Worm (Caenorhabditis elegans): ENCODE measurements around the gene prmt-5.

prmt-5 gene

ce11 chrIII:5267217-5267906 lies 37.0 kb downstream of the prmt-5 start, which contains the start of gene ZC395.5:
Gene ZC395.5 (plus strand): TSS chrIII:5267848.
- TF ChIP-seq hlh-6 (tag; optimal IDR thresholded peaks at IDR 0.05) (no peak), lin-11 (tag; optimal IDR thresholded peaks at IDR 0.05) (no peak)

ce11 chrIII:5268486-5268885 lies 38.1 kb downstream of the prmt-5 start:
- TF ChIP-seq ref-2 (tag; optimal IDR thresholded peaks at IDR 0.05) = no peak
- TF ChIP-seq elt-4 (tag; optimal IDR thresholded peaks at IDR 0.05) = no peak
- no peak for TF ChIP-seq ceh-19 (GFP tag; optimal IDR thresholded peaks at IDR 0.05)
- no peak for TF ChIP-seq nfya-1 (tag; optimal IDR thresholded peaks at IDR 0.05)
- TF ChIP-seq ttx-3 (tag; optimal IDR thresholded peaks at IDR 0.05) = no peak
- no peak for TF ChIP-seq ceh-2 (tag; optimal IDR thresholded peaks at IDR 0.05)
- TF ChIP-seq npax-4 (tag; optimal IDR thresholded peaks at IDR 0.05) = no peak
- TF ChIP-seq ceh-14 (tag; optimal IDR thresholded peaks at IDR 0.05) = no peak
- no peak for TF ChIP-seq hlh-30 (tag; optimal IDR thresholded peaks at IDR 0.05; ENCODE audit: insufficient read depth)
- TF ChIP-seq fkh-10 (GFP tag; optimal IDR thresholded peaks at IDR 0.05) = no peak
- TF ChIP-seq gmeb-2 (tag; optimal IDR thresholded peaks at IDR 0.05) = no peak
- TF ChIP-seq C38D4.7 (GFP tag; optimal IDR thresholded peaks at IDR 0.05) = no peak
- TF ChIP-seq fkh-6 (tag; optimal IDR thresholded peaks at IDR 0.05) = no peak
- no peak for TF ChIP-seq hlh-8 (tag; optimal IDR thresholded peaks at IDR 0.05)
- no peak for TF ChIP-seq ceh-22 (tag; optimal IDR thresholded peaks at IDR 0.05)
- no peak for TF ChIP-seq mec-3 (tag; optimal IDR thresholded peaks at IDR 0.05; ENCODE audit: borderline replicate concordance)
- TF ChIP-seq pag-3 (tag; optimal IDR thresholded peaks at IDR 0.05; ENCODE audit: borderline replicate concordance) = no peak
- no peak for TF ChIP-seq ceh-45 (GFP tag; IDR thresholded peaks at IDR 0.05)
- no peak for TF ChIP-seq pqm-1 (tag; optimal IDR thresholded peaks at IDR 0.05)
- TF ChIP-seq unc-55 (GFP tag; optimal IDR thresholded peaks at IDR 0.05) = no peak

ce11 chrIII:5269814-5270213 lies 39.5 kb downstream of the prmt-5 start, which contains the start of gene ZC395.4:
Gene ZC395.4 (plus strand): TSS chrIII:5270114.
- TF ChIP-seq ceh-48 (tag; optimal IDR thresholded peaks at IDR 0.05) = no peak
- no peak for TF ChIP-seq hlh-8 (tag; optimal IDR thresholded peaks at IDR 0.05)
- no peak for TF ChIP-seq ceh-31 (tag; optimal IDR thresholded peaks at IDR 0.05)
- TF ChIP-seq K09A11.1 (tag; optimal IDR thresholded peaks at IDR 0.05; ENCODE audit: insufficient read depth) = no peak
- no peak for TF ChIP-seq ceh-30 (tag; optimal IDR thresholded peaks at IDR 0.05)
- no peak for TF ChIP-seq ref-2 (tag; optimal IDR thresholded peaks at IDR 0.05)
- no peak for TF ChIP-seq dve-1 (tag; optimal IDR thresholded peaks at IDR 0.05)
- TF ChIP-seq hlh-6 (tag; optimal IDR thresholded peaks at IDR 0.05) = no peak
- TF ChIP-seq gmeb-2 (tag; optimal IDR thresholded peaks at IDR 0.05) = no peak
- TF ChIP-seq ceh-45 (GFP tag; IDR thresholded peaks at IDR 0.05) = no peak
- no peak for TF ChIP-seq pax-1 (tag; optimal IDR thresholded peaks at IDR 0.05)
- TF ChIP-seq zip-5 (tag; optimal IDR thresholded peaks at IDR 0.05) = no peak
- no peak for TF ChIP-seq mec-3 (tag; optimal IDR thresholded peaks at IDR 0.05; ENCODE audit: borderline replicate concordance)
- TF ChIP-seq rnt-1 (tag; optimal IDR thresholded peaks at IDR 0.05) = no peak
- TF ChIP-seq madf-2 (tag; optimal IDR thresholded peaks at IDR 0.05) = no peak
- TF ChIP-seq eyg-1 (tag; optimal IDR thresholded peaks at IDR 0.05) = no peak
- TF ChIP-seq C38D4.7 (GFP tag; optimal IDR thresholded peaks at IDR 0.05) = no peak
- no peak for TF ChIP-seq fax-1 (tag; optimal IDR thresholded peaks at IDR 0.05)
- TF ChIP-seq unc-3 (GFP tag; conservative IDR thresholded peaks at IDR 0.05) = no peak
- no peak for TF ChIP-seq unc-3 (tag; optimal IDR thresholded peaks at IDR 0.05)

ce11 chrIII:5273396-5273857 lies 43.1 kb downstream of the prmt-5 start, which contains the start of gene ztf-8:
Gene ztf-8 (minus strand): TSS chrIII:5273471.
- no peak for TF ChIP-seq ahr-1 (tag; optimal IDR thresholded peaks at IDR 0.05)
- no peak for TF ChIP-seq ceh-2 (tag; optimal IDR thresholded peaks at IDR 0.05)
- TF ChIP-seq unc-55 (GFP tag; optimal IDR thresholded peaks at IDR 0.05) = no peak
- no peak for TF ChIP-seq fax-1 (tag; optimal IDR thresholded peaks at IDR 0.05)
- TF ChIP-seq odd-2 (tag; optimal IDR thresholded peaks at IDR 0.05) = no peak
- no peak for TF ChIP-seq pat-9 (tag; optimal IDR thresholded peaks at IDR 0.05)
- TF ChIP-seq ceh-24 (tag; optimal IDR thresholded peaks at IDR 0.05) = no peak
- no peak for TF ChIP-seq unc-3 (GFP tag; conservative IDR thresholded peaks at IDR 0.05)
- no peak for TF ChIP-seq unc-3 (tag; optimal IDR thresholded peaks at IDR 0.05)
